Fruit fly (Drosophila melanogaster): ENCODE results near the gene Prx6a.

The Prx6a gene

DNA sequence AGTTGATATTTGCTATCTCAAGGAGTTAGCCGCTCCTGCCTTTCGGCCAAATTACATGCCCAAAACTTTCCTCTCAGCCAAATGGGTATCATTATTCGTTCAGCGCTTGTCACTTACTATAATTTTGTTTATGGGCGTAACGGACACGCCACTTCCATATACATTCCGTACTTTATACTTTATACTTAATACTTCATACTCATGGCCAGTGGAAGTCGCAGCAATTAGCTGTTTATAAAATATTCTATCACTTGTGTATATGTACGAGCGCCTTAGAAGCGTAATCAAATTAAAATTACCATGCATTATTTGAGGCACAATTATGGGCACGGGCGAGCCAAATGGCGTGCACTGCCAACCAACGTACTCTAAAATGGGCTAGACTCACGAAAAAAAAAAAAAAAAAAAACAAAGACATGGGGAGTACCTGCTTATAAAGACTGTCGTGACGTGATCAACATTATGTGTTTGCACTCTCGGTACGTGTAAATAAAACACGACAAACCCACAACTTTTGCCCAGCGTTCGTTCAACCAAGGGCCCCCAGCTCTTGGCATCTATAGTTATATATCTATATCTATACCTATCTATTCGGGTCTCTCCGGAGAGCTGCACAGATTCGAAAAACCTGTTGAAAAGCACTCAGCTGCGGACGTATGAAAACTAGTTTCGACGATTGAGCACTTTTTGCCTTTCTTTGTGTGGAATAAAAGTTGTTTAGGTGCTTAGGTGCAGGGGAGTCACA is 16.7 kb downstream of the Prx6a start (continued):
- TF ChIP-seq tio (GFP tag; optimal IDR thresholded peaks at IDR 0.05) (no peak), Bdp1 (GFP tag; optimal IDR thresholded peaks at IDR 0.05) (no peak), B-H1 (GFP tag; IDR thresholded peaks at IDR 0.05) (no peak), CG14014 (GFP tag; IDR thresholded peaks at IDR 0.05) (peak; percentile 28; the same call in 1 of the 2 replicates), NC2α (GFP tag; optimal IDR thresholded peaks at IDR 0.05) (no peak), lmd (GFP tag; IDR thresholded peaks at IDR 0.05) (no peak), Gug (GFP tag; IDR thresholded peaks at IDR 0.05) (no peak), CG8359 (GFP tag; optimal IDR thresholded peaks at IDR 0.05; ENCODE audit: borderline replicate concordance) (no peak), HLH4C (GFP tag; IDR thresholded peaks at IDR 0.05; ENCODE audit: partially characterized antibody) (no peak), ash1 (GFP tag; optimal IDR thresholded peaks at IDR 0.05) (no peak), CG31388 (GFP tag; optimal IDR thresholded peaks at IDR 0.05) (no peak), CG3726 (GFP tag; IDR thresholded peaks at IDR 0.05) (no peak), nmo (GFP tag; optimal IDR thresholded peaks at IDR 0.05) (no peak), ap (GFP tag; IDR thresholded peaks at IDR 0.05) (no peak), CG2875 (GFP tag; optimal IDR thresholded peaks at IDR 0.05) (no peak), Hr3 (GFP tag; optimal IDR thresholded peaks at IDR 0.05) (no peak), Dad (GFP tag; optimal IDR thresholded peaks at IDR 0.05) (no peak), CG11247 (GFP tag; IDR thresholded peaks at IDR 0.05) (no peak), CG8765 (GFP tag; IDR thresholded peaks at IDR 0.05) (no peak), salm (tag; optimal IDR thresholded peaks at IDR 0.05) (peak; percentile 12), onecut (GFP tag; IDR thresholded peaks at IDR 0.05) (peak; percentile 19; the same call in 1 of the 2 replicates), pnt (GFP tag; optimal IDR thresholded peaks at IDR 0.05) (no peak), Deaf1 (tag; optimal IDR thresholded peaks at IDR 0.05) (no peak), pita (GFP tag; optimal IDR thresholded peaks at IDR 0.05) (no peak), CG4707 (GFP tag; optimal IDR thresholded peaks at IDR 0.05) (peak; percentile 43), sens-2 (GFP tag; IDR thresholded peaks at IDR 0.05) (0 out of 2 replicates have a peak, but pooled peaks have one; percentile 4), p53 (GFP tag; optimal IDR thresholded peaks at IDR 0.05) (no peak), CG3995 (GFP tag; optimal IDR thresholded peaks at IDR 0.05) (no peak), Ets97D (GFP tag; optimal IDR thresholded peaks at IDR 0.05) (no peak), ewg (GFP tag; optimal IDR thresholded peaks at IDR 0.05) (no peak), luna (GFP tag; optimal IDR thresholded peaks at IDR 0.05) (no peak), CG6765 (GFP tag; optimal IDR thresholded peaks at IDR 0.05) (no peak), Med (GFP tag) (peak; percentile 81), Rfx (GFP tag; IDR thresholded peaks at IDR 0.05) (no peak), fd64A (GFP tag; optimal IDR thresholded peaks at IDR 0.05) (peak; percentile 39), HLH54F (GFP tag; optimal IDR thresholded peaks at IDR 0.05) (no peak), CG8281 (tag; optimal IDR thresholded peaks at IDR 0.05) (no peak), Dref (GFP tag; IDR thresholded peaks at IDR 0.05) (no peak), Hr78 (GFP tag; optimal IDR thresholded peaks at IDR 0.05) (no peak), zen (tag; optimal IDR thresholded peaks at IDR 0.05) (no peak), Dfd (GFP tag; optimal IDR thresholded peaks at IDR 0.05) (no peak), hkb (optimal IDR thresholded peaks at IDR 0.05) (no peak), hkb (GFP tag; IDR thresholded peaks at IDR 0.05) (peak; percentile 16; the same call in 1 of the 2 replicates), insv (GFP tag; optimal IDR thresholded peaks at IDR 0.05) (no peak), ci (GFP tag; IDR thresholded peaks at IDR 0.05) (peak; percentile 77), Scr (GFP tag; IDR thresholded peaks at IDR 0.05; ENCODE audit: partially characterized antibody) (no peak), CG6813 (GFP tag; optimal IDR thresholded peaks at IDR 0.05) (peak; percentile 64), CG11696 (GFP tag; IDR thresholded peaks at IDR 0.05) (no peak), Trl (optimal IDR thresholded peaks at IDR 0.05) (peak; percentile 32 to 36), Trl (GFP tag; optimal IDR thresholded peaks at IDR 0.05) (no peak), fru (optimal IDR thresholded peaks at IDR 0.05) (no peak)
